Fruit fly (Drosophila melanogaster): Measurements from ENCODE around the gene wntD.

Gene wntD

dm6 chr3R:13305318-13305899 is 12.4 kb upstream of the wntD start (continued):
- TF ChIP-seq cas (GFP tag; IDR thresholded peaks at IDR 0.05) (no peak), odd (GFP tag; optimal IDR thresholded peaks at IDR 0.05) (no peak), usp (GFP tag; optimal IDR thresholded peaks at IDR 0.05) (no peak), CG10654 (GFP tag; optimal IDR thresholded peaks at IDR 0.05) (peak; percentile 10), eyg (GFP tag; optimal IDR thresholded peaks at IDR 0.05) (no peak), chm (GFP tag; IDR thresholded peaks at IDR 0.05) (no peak), CG17612 (GFP tag; IDR thresholded peaks at IDR 0.05) (no peak), MBD-R2 (GFP tag; IDR thresholded peaks at IDR 0.05) (no peak), pb (GFP tag; optimal IDR thresholded peaks at IDR 0.05) (no peak), vvl (GFP tag; IDR thresholded peaks at IDR 0.05) (0 out of 2 replicates have a peak, but pooled peaks have one; percentile 26), lbe (GFP tag; optimal IDR thresholded peaks at IDR 0.05) (peak; percentile 62), CG31224 (GFP tag; IDR thresholded peaks at IDR 0.05) (no peak), Hr51 (GFP tag; optimal IDR thresholded peaks at IDR 0.05) (no peak), insv (GFP tag; optimal IDR thresholded peaks at IDR 0.05) (no peak), HLH4C (GFP tag; IDR thresholded peaks at IDR 0.05; ENCODE audit: partially characterized antibody) (no peak), Dfd (GFP tag; optimal IDR thresholded peaks at IDR 0.05) (no peak), NfI (GFP tag; optimal IDR thresholded peaks at IDR 0.05) (no peak), H15 (GFP tag; IDR thresholded peaks at IDR 0.05) (no peak), CG15011 (GFP tag; optimal IDR thresholded peaks at IDR 0.05) (no peak), Ssrp (tag; optimal IDR thresholded peaks at IDR 0.05) (no peak), CHES-1-like (GFP tag; optimal IDR thresholded peaks at IDR 0.05) (no peak), CG13624 (GFP tag; optimal IDR thresholded peaks at IDR 0.05) (no peak), sqz (GFP tag; optimal IDR thresholded peaks at IDR 0.05) (peak; percentile 38), CG2678 (tag; optimal IDR thresholded peaks at IDR 0.05) (peak; percentile 72), CG11723 (GFP tag; optimal IDR thresholded peaks at IDR 0.05) (no peak), Fer2 (tag; optimal IDR thresholded peaks at IDR 0.05) (no peak), mirr (GFP tag; optimal IDR thresholded peaks at IDR 0.05) (no peak), klu (GFP tag; IDR thresholded peaks at IDR 0.05) (no peak), sens-2 (GFP tag; IDR thresholded peaks at IDR 0.05) (no peak), Oaz (GFP tag; IDR thresholded peaks at IDR 0.05) (no peak), CG34224 (GFP tag; IDR thresholded peaks at IDR 0.05; ENCODE audit: partially characterized antibody) (no peak), Dref (GFP tag; IDR thresholded peaks at IDR 0.05) (no peak), CG7271 (tag; optimal IDR thresholded peaks at IDR 0.05) (no peak), wdn (GFP tag; IDR thresholded peaks at IDR 0.05) (no peak), CG1603 (tag; optimal IDR thresholded peaks at IDR 0.05) (no peak), CG10543 (GFP tag; optimal IDR thresholded peaks at IDR 0.05) (no peak), Myb (GFP tag; optimal IDR thresholded peaks at IDR 0.05) (no peak), bcd (GFP tag; optimal IDR thresholded peaks at IDR 0.05) (peak; percentile 12), mam (GFP tag; optimal IDR thresholded peaks at IDR 0.05) (no peak), CG43689 (GFP tag; IDR thresholded peaks at IDR 0.05) (no peak), slou (GFP tag; optimal IDR thresholded peaks at IDR 0.05) (no peak), sens (GFP tag) (peak; percentile 83), CG8924 (tag; optimal IDR thresholded peaks at IDR 0.05) (peak; percentile 55), kah (GFP tag; optimal IDR thresholded peaks at IDR 0.05) (peak; percentile 5), fd64A (GFP tag; optimal IDR thresholded peaks at IDR 0.05) (no peak), Nf-YC (tag; optimal IDR thresholded peaks at IDR 0.05) (no peak), tgo (GFP tag; IDR thresholded peaks at IDR 0.05) (peak; percentile 40; the same call in 1 of the 3 replicates), dysf (GFP tag; IDR thresholded peaks at IDR 0.05) (no peak), shn (GFP tag; optimal IDR thresholded peaks at IDR 0.05) (no peak), CG8765 (GFP tag; IDR thresholded peaks at IDR 0.05) (no peak), az2 (GFP tag; optimal IDR thresholded peaks at IDR 0.05) (peak; percentile 39), CG13775 (GFP tag; optimal IDR thresholded peaks at IDR 0.05) (peak; percentile 3)
